Worm (Caenorhabditis elegans): Measurements from ENCODE around the gene zfp-1.

ce11 chrIII:8845114-8845513 is 53.8 kb downstream of the zfp-1 start, which contains the start of gene F44E2.6:
- no peak for TF ChIP-seq drap-1 (GFP tag; optimal IDR thresholded peaks at IDR 0.05)
- no peak for TF ChIP-seq lsy-2 (tag; optimal IDR thresholded peaks at IDR 0.05)
- no peak for TF ChIP-seq mep-1 (tag; optimal IDR thresholded peaks at IDR 0.05)
- no peak for TF ChIP-seq unc-120 (tag; optimal IDR thresholded peaks at IDR 0.05; ENCODE audit: poor library complexity, severe bottlenecking)
- no peak for TF ChIP-seq nhr-237 (tag; optimal IDR thresholded peaks at IDR 0.05)
- TF ChIP-seq mab-5 (tag; optimal IDR thresholded peaks at IDR 0.05), result no peak
- TF ChIP-seq snpc-4 (tag; optimal IDR thresholded peaks at IDR 0.05), result no peak
- no peak for TF ChIP-seq zip-8 (tag; optimal IDR thresholded peaks at IDR 0.05)
